Fruit fly (Drosophila melanogaster): ENCODE measurements around the gene Pkc98E.

Gene Pkc98E

DNA sequence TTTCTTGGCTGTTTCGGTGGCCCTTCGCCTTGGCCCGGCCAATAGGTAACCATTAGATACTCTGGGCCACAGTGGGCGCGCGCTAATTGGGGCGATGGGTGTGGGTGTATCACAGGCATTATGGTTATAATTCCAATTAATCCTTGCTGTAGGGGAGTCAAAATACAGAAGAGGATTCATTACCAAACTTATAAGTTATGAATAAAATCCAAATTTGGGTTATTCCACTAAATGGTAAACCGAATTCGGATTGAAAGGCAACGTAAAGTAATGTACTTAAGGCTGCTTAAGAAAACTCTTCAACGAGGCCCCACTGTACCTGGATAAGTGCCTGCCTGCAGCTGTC is 50.7 kb downstream of the Pkc98E start:
- TF ChIP-seq Eip93F (GFP tag; optimal IDR thresholded peaks at IDR 0.05) (no peak), CG8319 (GFP tag; optimal IDR thresholded peaks at IDR 0.05) (no peak), Hr39 (GFP tag; optimal IDR thresholded peaks at IDR 0.05) (no peak), Hr38 (GFP tag; optimal IDR thresholded peaks at IDR 0.05) (no peak), Gug (GFP tag; IDR thresholded peaks at IDR 0.05) (0 out of 2 replicates have a peak, but pooled peaks have one; percentile 12), CG3919 (GFP tag; optimal IDR thresholded peaks at IDR 0.05) (peak; percentile 12), achi (GFP tag; optimal IDR thresholded peaks at IDR 0.05) (peak; percentile 2), Met (GFP tag; optimal IDR thresholded peaks at IDR 0.05) (no peak), cyc (GFP tag; optimal IDR thresholded peaks at IDR 0.05) (no peak), Hr4 (GFP tag; optimal IDR thresholded peaks at IDR 0.05) (no peak), CG10669 (GFP tag; optimal IDR thresholded peaks at IDR 0.05) (no peak), Ets21C (GFP tag; optimal IDR thresholded peaks at IDR 0.05) (no peak), CG11762 (GFP tag; optimal IDR thresholded peaks at IDR 0.05; ENCODE audit: insufficient read depth) (no peak), CG6854 (GFP tag; optimal IDR thresholded peaks at IDR 0.05) (no peak), CG4318 (GFP tag; optimal IDR thresholded peaks at IDR 0.05) (no peak), ss (GFP tag; optimal IDR thresholded peaks at IDR 0.05) (no peak), CG6163 (GFP tag; IDR thresholded peaks at IDR 0.05) (0 out of 3 replicates have a peak, but pooled peaks have one; percentile 34), vri (GFP tag; optimal IDR thresholded peaks at IDR 0.05) (no peak), CG6276 (GFP tag; optimal IDR thresholded peaks at IDR 0.05) (no peak), eg (GFP tag; IDR thresholded peaks at IDR 0.05) (peak; percentile 26; the same call in 1 of the 3 replicates)

DNA sequence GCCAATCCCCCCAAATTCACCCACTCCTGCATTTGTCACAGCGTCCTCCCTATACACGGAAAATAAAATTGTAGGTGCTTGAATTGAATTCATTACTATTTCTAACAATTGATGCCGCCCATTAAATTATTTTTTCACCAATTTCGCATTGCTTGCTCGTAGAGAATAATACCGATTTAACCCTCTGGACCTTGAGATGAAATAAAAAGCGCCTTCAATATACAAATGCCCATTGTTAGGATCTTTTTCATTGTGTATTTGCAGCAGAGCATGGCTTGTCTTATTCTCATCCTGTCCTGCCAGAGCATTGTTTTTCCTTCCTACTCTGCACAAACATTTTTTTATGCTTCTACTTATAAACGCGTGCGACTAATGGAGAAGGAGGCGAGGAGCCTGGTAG is 52.7 kb downstream of the Pkc98E start:
- peak; percentile 63 for TF ChIP-seq CG3032 (tag; optimal IDR thresholded peaks at IDR 0.05)
- peak; percentile 21 for TF ChIP-seq cyc (GFP tag; optimal IDR thresholded peaks at IDR 0.05)
- TF ChIP-seq CG6808 (GFP tag; optimal IDR thresholded peaks at IDR 0.05), result peak; percentile 60
- peak; percentile 73 for TF ChIP-seq Ets96B (tag; optimal IDR thresholded peaks at IDR 0.05)
- peak; percentile 31 for TF ChIP-seq esn (GFP tag; optimal IDR thresholded peaks at IDR 0.05)
- peak; percentile 30 for TF ChIP-seq CG7368 (GFP tag; optimal IDR thresholded peaks at IDR 0.05)
- peak; percentile 4 for TF ChIP-seq CG9139 (GFP tag; optimal IDR thresholded peaks at IDR 0.05)
- peak; percentile 81 for TF ChIP-seq Eip78C (GFP tag)
- peak; percentile 14 for TF ChIP-seq Hr4 (GFP tag; optimal IDR thresholded peaks at IDR 0.05)
- TF ChIP-seq vri (GFP tag; optimal IDR thresholded peaks at IDR 0.05), result no peak
- TF ChIP-seq Gug (GFP tag; IDR thresholded peaks at IDR 0.05), result no peak
- TF ChIP-seq spab (GFP tag; optimal IDR thresholded peaks at IDR 0.05), result peak; percentile 56
- no peak for TF ChIP-seq CG11762 (GFP tag; optimal IDR thresholded peaks at IDR 0.05; ENCODE audit: insufficient read depth)
- peak; percentile 2 for TF ChIP-seq Smox (GFP tag; optimal IDR thresholded peaks at IDR 0.05)
- TF ChIP-seq CG10631 (GFP tag; optimal IDR thresholded peaks at IDR 0.05), result peak; percentile 69
- no peak for TF ChIP-seq Sox102F (GFP tag; optimal IDR thresholded peaks at IDR 0.05)
- TF ChIP-seq acj6 (GFP tag; optimal IDR thresholded peaks at IDR 0.05), result peak; percentile 41
- peak; percentile 27 to 52 for TF ChIP-seq ss (GFP tag; optimal IDR thresholded peaks at IDR 0.05)
- no peak for TF ChIP-seq CG6276 (GFP tag; optimal IDR thresholded peaks at IDR 0.05)
- peak; percentile 59 for TF ChIP-seq CG10669 (GFP tag; optimal IDR thresholded peaks at IDR 0.05)
- peak; percentile 59 for TF ChIP-seq achi (GFP tag; optimal IDR thresholded peaks at IDR 0.05)
- TF ChIP-seq CG16779 (tag; optimal IDR thresholded peaks at IDR 0.05), result no peak
- peak; percentile 31 for TF ChIP-seq Hr39 (GFP tag; optimal IDR thresholded peaks at IDR 0.05)
- TF ChIP-seq CG6163 (GFP tag; IDR thresholded peaks at IDR 0.05), result peak; percentile 50; the same call in 2 of the 3 replicates
- TF ChIP-seq Sox14 (GFP tag; optimal IDR thresholded peaks at IDR 0.05), result peak; percentile 38
- no peak for TF ChIP-seq CG6854 (GFP tag; optimal IDR thresholded peaks at IDR 0.05)
- peak; percentile 18 for TF ChIP-seq CG8632 (GFP tag; optimal IDR thresholded peaks at IDR 0.05)
- no peak for TF ChIP-seq svp (GFP tag)
- no peak for TF ChIP-seq fd85E (GFP tag; optimal IDR thresholded peaks at IDR 0.05)
- TF ChIP-seq CG15336 (GFP tag; IDR thresholded peaks at IDR 0.05), result 0 out of 2 replicates have a peak, but pooled peaks have one; percentile 13
- no peak for TF ChIP-seq Sox15 (GFP tag; optimal IDR thresholded peaks at IDR 0.05)
- no peak for TF ChIP-seq Eip93F (GFP tag; optimal IDR thresholded peaks at IDR 0.05)
- no peak for TF ChIP-seq eg (GFP tag; IDR thresholded peaks at IDR 0.05)
- TF ChIP-seq CG8119 (GFP tag; IDR thresholded peaks at IDR 0.05), result peak; percentile 31; the same call in 1 of the 3 replicates
- no peak for TF ChIP-seq Blimp-1 (GFP tag; optimal IDR thresholded peaks at IDR 0.05)
- TF ChIP-seq CG11902 (GFP tag; optimal IDR thresholded peaks at IDR 0.05), result no peak
- peak; percentile 4 to 31 for TF ChIP-seq salr (GFP tag; optimal IDR thresholded peaks at IDR 0.05)
- TF ChIP-seq Lpt (GFP tag; optimal IDR thresholded peaks at IDR 0.05), result no peak
- peak; percentile 31 for TF ChIP-seq CG6792 (GFP tag; optimal IDR thresholded peaks at IDR 0.05)
- TF ChIP-seq CG34406 (GFP tag; optimal IDR thresholded peaks at IDR 0.05), result peak; percentile 27
- TF ChIP-seq CG32006 (GFP tag; optimal IDR thresholded peaks at IDR 0.05), result peak; percentile 41
- peak; percentile 32 for TF ChIP-seq lz (GFP tag; optimal IDR thresholded peaks at IDR 0.05)
